Fruit fly (Drosophila melanogaster) whole organism, embryonic: ENCODE measurements around the gene CG7607.

ENCODE experiments used
- Aef1 ChIP-seq: fragments of 200-800 bp; sonication (Bioruptor generic); IDR thresholded peaks from 3 replicates; pipeline ENCODE4 v1.3.6; 2022; ENCODE audit warnings: missing biosample characterization, missing genetic modification characterization
- B-H1 ChIP-seq: fragments of 200-800 bp; sonication (Bioruptor generic); IDR thresholded peaks from 3 replicates; pipeline ENCODE4 v1.3.6; 2022; ENCODE audit warnings: missing biosample characterization, missing genetic modification characterization
- CG11456 ChIP-seq: fragments of 200-800 bp; sonication (Bioruptor generic); IDR thresholded peaks from 3 replicates; pipeline ENCODE4 v1.3.6; 2022; ENCODE audit warnings: missing biosample characterization, missing genetic modification characterization
- CG13123 ChIP-seq: fragments of 200-800 bp; sonication (Bioruptor generic); optimal IDR thresholded peaks from 2 replicates; lab custom pipeline; 2016; ENCODE audit warnings: missing biosample characterization, missing genetic modification characterization
- CG13624 ChIP-seq: fragments of 200-800 bp; sonication (Bioruptor generic); optimal IDR thresholded peaks from 2 replicates; lab custom pipeline; 2016; ENCODE audit warnings: missing biosample characterization, missing genetic modification characterization
- CG14441 ChIP-seq: fragments of 200-800 bp; sonication (Bioruptor generic); IDR thresholded peaks from 2 replicates; pipeline ENCODE4 v1.3.6; 2022; ENCODE audit warnings: missing biosample characterization, missing genetic modification characterization
- CG15073 ChIP-seq: fragments of 200-800 bp; sonication (Bioruptor generic); optimal IDR thresholded peaks from 2 replicates; lab custom pipeline; 2016; ENCODE audit warnings: missing biosample characterization, missing genetic modification characterization
- CG15514 ChIP-seq: fragments of 200-800 bp; sonication (Bioruptor generic); optimal IDR thresholded peaks from 3 replicates; lab custom pipeline; 2017; ENCODE audit warnings: missing biosample characterization, missing genetic modification characterization, mild to moderate bottlenecking, moderate library complexity, missing genetic modification reagents
- CG17568 ChIP-seq: fragments of 200-800 bp; sonication (Bioruptor generic); optimal IDR thresholded peaks from 2 replicates; lab custom pipeline; 2018; ENCODE audit warnings: missing biosample characterization, mild to moderate bottlenecking, missing genetic modification characterization, moderate library complexity
- CG17829 ChIP-seq: fragments of 200-800 bp; optimal IDR thresholded peaks from 2 replicates; lab custom pipeline; 2019; ENCODE audit warnings: missing biosample characterization, mild to moderate bottlenecking, missing genetic modification characterization, moderate library complexity
- CG18599 ChIP-seq: fragments of 200-800 bp; sonication (Bioruptor generic); optimal IDR thresholded peaks from 3 replicates; lab custom pipeline; 2017; ENCODE audit warnings: missing biosample characterization, missing genetic modification characterization, mild to moderate bottlenecking, moderate library complexity, missing genetic modification reagents
- CG2199 ChIP-seq: fragments of 200-800 bp; sonication (Bioruptor generic); IDR thresholded peaks from 3 replicates; pipeline ENCODE4 v1.3.6; 2022; ENCODE audit warnings: missing biosample characterization, missing genetic modification characterization
- CG30431 ChIP-seq: fragments of 200-800 bp; sonication (Bioruptor generic); optimal IDR thresholded peaks from 2 replicates; lab custom pipeline; 2017; ENCODE audit warnings: missing biosample characterization, missing genetic modification characterization
- CG32532 ChIP-seq: fragments of 200-800 bp; sonication (Bioruptor generic); IDR thresholded peaks from 2 replicates; pipeline ENCODE4 v1.3.6; 2022; ENCODE audit warnings: missing biosample characterization, missing genetic modification characterization
- CG32767 ChIP-seq: fragments of 200-800 bp; sonication (Bioruptor generic); IDR thresholded peaks from 2 replicates; pipeline ENCODE4 v1.3.6; 2022; ENCODE audit warnings: missing biosample characterization, missing genetic modification characterization
- CG42726 ChIP-seq: fragments of 200-800 bp; sonication (Bioruptor generic); IDR thresholded peaks from 2 replicates; pipeline ENCODE4 v1.3.6; 2022; ENCODE audit warnings: missing biosample characterization, missing genetic modification characterization; ENCODE audit not compliant: partially characterized antibody
- CG4730 ChIP-seq: fragments of 200-800 bp; sonication (Bioruptor generic); IDR thresholded peaks from 2 replicates; pipeline ENCODE4 v1.3.6; 2022; ENCODE audit warnings: missing biosample characterization, missing genetic modification characterization
- CG6813 ChIP-seq: fragments of 200-800 bp; sonication (Bioruptor generic); optimal IDR thresholded peaks from 2 replicates; lab custom pipeline; 2017; ENCODE audit warnings: missing biosample characterization, missing genetic modification characterization, mild to moderate bottlenecking, moderate library complexity, missing genetic modification reagents
- CG7745 ChIP-seq: fragments of 200-800 bp; sonication (Bioruptor generic); optimal IDR thresholded peaks from 2 replicates; lab custom pipeline; 2018; ENCODE audit warnings: missing biosample characterization, mild to moderate bottlenecking, missing genetic modification characterization, moderate library complexity
- CG8089 ChIP-seq: fragments of 200-800 bp; sonication (Bioruptor generic); optimal IDR thresholded peaks from 3 replicates; lab custom pipeline; 2016; ENCODE audit warnings: missing biosample characterization, missing genetic modification characterization
- CG9727 ChIP-seq: fragments of 200-800 bp; sonication (Bioruptor generic); optimal IDR thresholded peaks from 3 replicates; lab custom pipeline; 2017; ENCODE audit warnings: missing biosample characterization, mild to moderate bottlenecking, missing genetic modification characterization
- Camta ChIP-seq: fragments of 200-800 bp; sonication (Bioruptor generic); optimal IDR thresholded peaks from 2 replicates; lab custom pipeline; 2016; ENCODE audit warnings: missing biosample characterization, missing genetic modification characterization
- Hr3 ChIP-seq: fragments of 200-800 bp; sonication (Bioruptor generic); optimal IDR thresholded peaks from 3 replicates; lab custom pipeline; 2016; ENCODE audit warnings: missing biosample characterization, missing genetic modification characterization
- MESR4 ChIP-seq: fragments of 200-800 bp; sonication (Bioruptor generic); optimal IDR thresholded peaks from 2 replicates; lab custom pipeline; 2018; ENCODE audit warnings: missing biosample characterization, mild to moderate bottlenecking, missing genetic modification characterization, moderate library complexity
- Mes4 ChIP-seq: fragments of 200-800 bp; sonication (Bioruptor generic); optimal IDR thresholded peaks from 2 replicates; lab custom pipeline; 2016; ENCODE audit warnings: missing biosample characterization, missing genetic modification characterization
- NC2α ChIP-seq: fragments of 200-800 bp; sonication (Bioruptor generic); optimal IDR thresholded peaks from 2 replicates; lab custom pipeline; 2016; ENCODE audit warnings: missing biosample characterization, missing genetic modification characterization
- Opbp ChIP-seq: fragments of 200-800 bp; sonication (Bioruptor generic); IDR thresholded peaks from 3 replicates; pipeline ENCODE4 v1.3.6; 2022; ENCODE audit warnings: missing biosample characterization, missing genetic modification characterization; ENCODE audit not compliant: partially characterized antibody
- TFAM ChIP-seq: fragments of 200-800 bp; sonication (Bioruptor generic); optimal IDR thresholded peaks from 2 replicates; lab custom pipeline; 2017; ENCODE audit warnings: missing biosample characterization, missing genetic modification characterization, inconsistent platforms
- ab ChIP-seq: fragments of 200-800 bp; sonication (Bioruptor generic); optimal IDR thresholded peaks from 2 replicates; lab custom pipeline; 2016; ENCODE audit warnings: missing biosample characterization, missing genetic modification characterization
- ato ChIP-seq: fragments of 200-800 bp; sonication (Bioruptor generic); IDR thresholded peaks from 2 replicates; pipeline ENCODE4 v1.3.6; 2022; ENCODE audit warnings: missing biosample characterization, missing genetic modification characterization; ENCODE audit not compliant: partially characterized antibody
- corto ChIP-seq: fragments of 200-800 bp; sonication (Bioruptor generic); optimal IDR thresholded peaks from 2 replicates; lab custom pipeline; 2016; ENCODE audit warnings: missing biosample characterization, mild to moderate bottlenecking, missing genetic modification characterization, moderate library complexity
- crc ChIP-seq: fragments of 200-800 bp; sonication (Bioruptor generic); optimal IDR thresholded peaks from 2 replicates; lab custom pipeline; 2016; ENCODE audit warnings: missing biosample characterization, missing genetic modification characterization
- danr ChIP-seq: fragments of 200-800 bp; sonication (Bioruptor generic); IDR thresholded peaks from 2 replicates; pipeline ENCODE4 v1.3.6; 2022; ENCODE audit warnings: missing biosample characterization, missing genetic modification characterization
- dm ChIP-seq: fragments of 200-800 bp; sonication (Bioruptor generic); optimal IDR thresholded peaks from 3 replicates; lab custom pipeline; 2016; ENCODE audit warnings: missing biosample characterization, missing genetic modification characterization
- dpn ChIP-seq, 2 experiments: fragments of 200-800 bp; sonication (Bioruptor generic); optimal IDR thresholded peaks; 3 replicates each; lab custom pipeline; 2016; ENCODE audit warnings: missing biosample characterization in 2 of 2, missing genetic modification characterization in 2 of 2
- grau ChIP-seq: fragments of 200-800 bp; optimal IDR thresholded peaks from 3 replicates; lab custom pipeline; 2019; ENCODE audit warnings: missing biosample characterization, mild to moderate bottlenecking, missing genetic modification characterization, moderate library complexity
- h ChIP-seq: fragments of >200 bp; optimal IDR thresholded peaks from 2 replicates; lab custom pipeline; 2017
- ham ChIP-seq: fragments of 200-800 bp; sonication (Bioruptor generic); IDR thresholded peaks from 2 replicates; pipeline ENCODE4 v1.3.6; 2022; ENCODE audit warnings: missing biosample characterization, missing genetic modification characterization
- knrl ChIP-seq: fragments of 200-800 bp; sonication (Bioruptor generic); IDR thresholded peaks from 3 replicates; pipeline ENCODE4 v1.3.6; 2022; ENCODE audit warnings: missing biosample characterization, missing genetic modification characterization; ENCODE audit not compliant: partially characterized antibody
- lbe ChIP-seq: fragments of 200-800 bp; sonication (Bioruptor generic); optimal IDR thresholded peaks from 2 replicates; lab custom pipeline; 2016; ENCODE audit warnings: missing biosample characterization, mild to moderate bottlenecking, missing genetic modification characterization
- mirr ChIP-seq: fragments of 200-800 bp; sonication (Bioruptor generic); optimal IDR thresholded peaks from 3 replicates; lab custom pipeline; 2018; ENCODE audit warnings: missing biosample characterization, mild to moderate bottlenecking, missing genetic modification characterization
- oc ChIP-seq: fragments of 200-800 bp; sonication (Bioruptor generic); optimal IDR thresholded peaks from 2 replicates; lab custom pipeline; 2018; ENCODE audit warnings: missing biosample characterization, mild to moderate bottlenecking, missing genetic modification characterization, moderate library complexity
- phol ChIP-seq: fragments of 200-800 bp; sonication (Bioruptor generic); optimal IDR thresholded peaks from 3 replicates; lab custom pipeline; 2018; ENCODE audit warnings: missing biosample characterization, mild to moderate bottlenecking, missing genetic modification characterization, moderate library complexity
- sna ChIP-seq: fragments of 200-800 bp; sonication (Bioruptor generic); IDR thresholded peaks from 2 replicates; pipeline ENCODE4 v1.3.6; 2022; ENCODE audit warnings: missing biosample characterization, missing genetic modification characterization; ENCODE audit not compliant: partially characterized antibody
- so ChIP-seq: fragments of 200-800 bp; sonication (Bioruptor generic); IDR thresholded peaks from 3 replicates; pipeline ENCODE4 v1.3.6; 2022; ENCODE audit warnings: missing biosample characterization, missing genetic modification characterization
- twi ChIP-seq: fragments of 200-800 bp; optimal IDR thresholded peaks from 2 replicates; lab custom pipeline; 2019; ENCODE audit warnings: missing biosample characterization, mild to moderate bottlenecking, missing genetic modification characterization, moderate library complexity
- tx ChIP-seq: fragments of 200-800 bp; sonication (Bioruptor generic); optimal IDR thresholded peaks from 2 replicates; lab custom pipeline; 2016; ENCODE audit warnings: missing biosample characterization, missing genetic modification characterization
- wor ChIP-seq: fragments of 200-800 bp; sonication (Bioruptor generic); IDR thresholded peaks from 2 replicates; pipeline ENCODE4 v1.3.6; 2022; ENCODE audit warnings: missing biosample characterization, missing genetic modification characterization
- zfh2 ChIP-seq: fragments of 200-800 bp; sonication (Bioruptor generic); optimal IDR thresholded peaks from 2 replicates; lab custom pipeline; 2016; ENCODE audit warnings: missing biosample characterization, missing genetic modification characterization

CG7607 gene

DNA sequence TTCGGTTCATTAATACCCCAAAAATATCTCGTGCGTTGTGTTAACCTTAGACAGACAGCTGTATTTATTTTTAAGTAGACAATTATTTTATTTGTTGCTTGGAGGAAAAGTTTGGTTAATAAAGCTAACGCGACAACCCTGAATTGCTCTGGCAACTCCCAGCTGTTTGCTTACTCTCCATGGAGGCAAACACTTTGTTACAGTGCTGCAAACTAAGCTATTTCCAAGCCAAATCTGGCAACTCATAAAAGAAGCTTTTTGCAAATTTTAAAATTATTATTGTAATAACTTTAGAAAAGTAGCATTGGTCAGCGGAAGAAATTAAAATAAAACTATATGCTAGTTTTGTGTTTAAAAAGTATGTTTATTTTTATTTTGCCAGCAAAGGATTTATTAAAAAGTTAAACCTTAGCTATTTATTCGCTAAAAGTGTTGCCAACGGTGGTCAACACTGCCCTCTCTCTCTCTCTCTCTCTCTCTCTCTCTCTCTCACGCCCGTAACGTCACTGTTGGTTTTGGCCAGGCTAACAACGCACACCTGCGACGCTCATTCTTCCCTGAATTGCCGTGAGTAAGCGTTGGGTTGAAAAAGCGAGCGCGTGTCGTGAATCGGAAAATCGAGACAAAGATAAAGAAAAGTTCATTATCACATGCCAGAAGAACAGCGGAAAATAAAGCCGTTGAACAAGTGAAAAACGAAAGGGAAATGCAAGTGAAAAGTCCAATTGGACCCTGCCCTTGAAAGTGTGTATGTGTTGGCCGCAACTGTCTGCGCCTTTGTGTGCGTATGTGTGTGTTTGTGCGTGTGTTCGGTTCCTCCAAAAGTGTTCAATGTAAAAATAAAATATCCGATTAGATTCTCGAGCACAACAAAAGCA, 16.1 kb downstream of the CG7607 start (continued):
- TF ChIP-seq CG9727 (GFP tag; lab: Kevin White, UChicago) (peak; percentile 88), twi (peak; percentile 23), tx (GFP tag; lab: Kevin White, UChicago) (peak; percentile 82), Camta (GFP tag; lab: Kevin White, UChicago) (peak; percentile 87), dpn (GFP tag; optimal IDR thresholded peaks at IDR 0.05; lab: Kevin White, UChicago) (peak; percentile 87 to 91), CG6813 (peak; percentile 92), mirr (GFP tag; lab: Kevin White, UChicago) (peak; percentile 64), CG15514 (GFP tag; lab: Kevin White, UChicago) (peak; percentile 89), B-H1 (peak; percentile 89), CG17568 (peak; percentile 76), lbe (peak; percentile 91), crc (GFP tag; lab: Kevin White, UChicago) (peak; percentile 77), CG7745 (tag; lab: Kevin White, UChicago) (no peak), Mes4 (peak; percentile 84), wor (GFP tag; lab: Robert Waterston, UW) (peak; percentile 75), CG15073 (GFP tag; lab: Kevin White, UChicago) (no peak), CG2199 (GFP tag; lab: Robert Waterston, UW) (peak; percentile 10; the same call in 1 of the 3 replicates), CG42726 (GFP tag; lab: Robert Waterston, UW) (0 out of 2 replicates have a peak, but pooled peaks have one; percentile 4), knrl (no peak), CG4730 (GFP tag; lab: Robert Waterston, UW) (peak; percentile 89), NC2α (GFP tag; lab: Kevin White, UChicago) (peak; percentile 82), sna (no peak), oc (tag; lab: Kevin White, UChicago) (peak; percentile 53), dm (GFP tag; lab: Kevin White, UChicago) (peak; percentile 9), CG8089 (GFP tag; lab: Kevin White, UChicago) (peak; percentile 79), CG32767 (GFP tag; lab: Robert Waterston, UW) (peak; percentile 83), CG14441 (GFP tag; lab: Robert Waterston, UW) (peak; percentile 95), CG32532 (GFP tag; lab: Robert Waterston, UW) (peak; percentile 98), Opbp (GFP tag; lab: Robert Waterston, UW) (0 out of 3 replicates have a peak, but pooled peaks have one; percentile 32), CG17829 (tag; lab: Kevin White, UChicago) (peak; percentile 86), ato (GFP tag; lab: Robert Waterston, UW) (no peak), TFAM (GFP tag; lab: Kevin White, UChicago) (peak; percentile 52), CG30431 (GFP tag; lab: Kevin White, UChicago) (peak; percentile 70), Hr3 (GFP tag; lab: Kevin White, UChicago) (peak; percentile 61), danr (GFP tag; lab: Robert Waterston, UW) (peak; percentile 89), CG13624 (GFP tag; lab: Kevin White, UChicago) (peak; percentile 87), ham (GFP tag; lab: Robert Waterston, UW) (peak; percentile 75; the same call in 1 of the 2 replicates), CG18599 (GFP tag; lab: Kevin White, UChicago) (peak; percentile 96), corto (peak; percentile 87), MESR4 (GFP tag; lab: Kevin White, UChicago) (peak; percentile 35), Aef1 (GFP tag; lab: Robert Waterston, UW) (peak; percentile 86), CG13123 (GFP tag; lab: Kevin White, UChicago) (peak; percentile 84), zfh2 (peak; percentile 91), ab (GFP tag; lab: Kevin White, UChicago) (peak; percentile 58), grau (peak; percentile 83), so (peak; percentile 82), CG11456 (GFP tag; lab: Robert Waterston, UW) (peak; percentile 96), h (lab: Kevin White, UChicago) (no peak), phol (tag; lab: Kevin White, UChicago) (peak; percentile 79)
